Fruit fly (Drosophila melanogaster): ENCODE measurements around the gene CG5245.

The CG5245 gene

dm6 chr3R:12439401-12440143, 10.2 kb downstream of the CG5245 start, which contains the start of gene Desat1:
Gene Desat1 (plus strand): TSS chr3R:12439600.
- TF ChIP-seq sd (tag; optimal IDR thresholded peaks at IDR 0.05) = peak; percentile 29
- no peak for TF ChIP-seq Jarid2 (GFP tag; optimal IDR thresholded peaks at IDR 0.05)
- TF ChIP-seq fd96Cb (tag; optimal IDR thresholded peaks at IDR 0.05) = no peak
- no peak for TF ChIP-seq CG32532 (GFP tag; IDR thresholded peaks at IDR 0.05)
- no peak for TF ChIP-seq yki (optimal IDR thresholded peaks at IDR 0.05)
- no peak for TF ChIP-seq CG9437 (GFP tag; optimal IDR thresholded peaks at IDR 0.05)
- no peak for TF ChIP-seq Meics (GFP tag; optimal IDR thresholded peaks at IDR 0.05)
- TF ChIP-seq trem (tag; optimal IDR thresholded peaks at IDR 0.05) = peak; percentile 79
- no peak for TF ChIP-seq CG13123 (GFP tag; optimal IDR thresholded peaks at IDR 0.05)
- TF ChIP-seq CG32772 (GFP tag; IDR thresholded peaks at IDR 0.05) = no peak
- peak; percentile 88 for TF ChIP-seq CG7963 (GFP tag; IDR thresholded peaks at IDR 0.05; ENCODE audit: partially characterized antibody)
- TF ChIP-seq Hsf (GFP tag; optimal IDR thresholded peaks at IDR 0.05) = no peak
- TF ChIP-seq Mrtf (GFP tag; IDR thresholded peaks at IDR 0.05) = no peak
- peak; percentile 81 for TF ChIP-seq CG14860 (GFP tag; IDR thresholded peaks at IDR 0.05; ENCODE audit: partially characterized antibody)
- no peak for TF ChIP-seq CG4328 (GFP tag; optimal IDR thresholded peaks at IDR 0.05)
- no peak for TF ChIP-seq Gsc (GFP tag; IDR thresholded peaks at IDR 0.05)
- TF ChIP-seq CG2202 (tag; optimal IDR thresholded peaks at IDR 0.05) = no peak
- TF ChIP-seq slbo (GFP tag; IDR thresholded peaks at IDR 0.05) = no peak
- TF ChIP-seq CG12299 (tag; optimal IDR thresholded peaks at IDR 0.05) = no peak
- TF ChIP-seq sens-2 (GFP tag; IDR thresholded peaks at IDR 0.05) = no peak
- no peak for TF ChIP-seq gsb (GFP tag; IDR thresholded peaks at IDR 0.05)
- no peak for TF ChIP-seq CG3065 (GFP tag; optimal IDR thresholded peaks at IDR 0.05)
- no peak for TF ChIP-seq CG18764 (GFP tag; optimal IDR thresholded peaks at IDR 0.05)
- TF ChIP-seq jigr1 (GFP tag; IDR thresholded peaks at IDR 0.05) = no peak
- TF ChIP-seq CG14667 (GFP tag; IDR thresholded peaks at IDR 0.05) = no peak
- no peak for TF ChIP-seq chn (GFP tag; optimal IDR thresholded peaks at IDR 0.05)
- no peak for TF ChIP-seq al (GFP tag; IDR thresholded peaks at IDR 0.05)
- no peak for TF ChIP-seq bsh (GFP tag; optimal IDR thresholded peaks at IDR 0.05)
- peak; percentile 22 for TF ChIP-seq nmo (GFP tag; optimal IDR thresholded peaks at IDR 0.05)
- peak; percentile 54 for TF ChIP-seq MBD-R2 (GFP tag; IDR thresholded peaks at IDR 0.05)
- peak; percentile 49; the same call in 1 of the 2 replicates for TF ChIP-seq E2f2 (GFP tag; IDR thresholded peaks at IDR 0.05)
- no peak for TF ChIP-seq MTF-1 (GFP tag; optimal IDR thresholded peaks at IDR 0.05; ENCODE audit: borderline replicate concordance)
- no peak for TF ChIP-seq fd64A (GFP tag; optimal IDR thresholded peaks at IDR 0.05)
- no peak for TF ChIP-seq CG31224 (GFP tag; IDR thresholded peaks at IDR 0.05)
- TF ChIP-seq CG17186 (GFP tag; optimal IDR thresholded peaks at IDR 0.05) = peak; percentile 12
- TF ChIP-seq Ada2b (GFP tag; IDR thresholded peaks at IDR 0.05) = no peak
- TF ChIP-seq tna (GFP tag; IDR thresholded peaks at IDR 0.05; ENCODE audit: partially characterized antibody) = peak; percentile 81
- TF ChIP-seq crc (GFP tag; optimal IDR thresholded peaks at IDR 0.05) = no peak
- TF ChIP-seq disco-r (GFP tag; optimal IDR thresholded peaks at IDR 0.05) = no peak
- no peak for TF ChIP-seq abd-A (tag; optimal IDR thresholded peaks at IDR 0.05)
- peak; percentile 8 for TF ChIP-seq CG30403 (GFP tag; optimal IDR thresholded peaks at IDR 0.05)
- TF ChIP-seq inv (GFP tag; IDR thresholded peaks at IDR 0.05; ENCODE audit: partially characterized antibody) = peak; percentile 82
- TF ChIP-seq CG12391 (tag; optimal IDR thresholded peaks at IDR 0.05) = peak; percentile 20
- TF ChIP-seq CG9727 (GFP tag; optimal IDR thresholded peaks at IDR 0.05) = no peak
- TF ChIP-seq lola (GFP tag; optimal IDR thresholded peaks at IDR 0.05) = no peak
- no peak for TF ChIP-seq dan (GFP tag; IDR thresholded peaks at IDR 0.05)
- TF ChIP-seq CG10267 (tag; optimal IDR thresholded peaks at IDR 0.05) = peak; percentile 50
- peak; percentile 84 for TF ChIP-seq Dref (GFP tag; IDR thresholded peaks at IDR 0.05)
- TF ChIP-seq CG17802 (tag; optimal IDR thresholded peaks at IDR 0.05) = no peak
- TF ChIP-seq so (GFP tag; IDR thresholded peaks at IDR 0.05) = no peak
- no peak for TF ChIP-seq fru (optimal IDR thresholded peaks at IDR 0.05)

All from whole organism, embryonic.